Fruit fly (Drosophila melanogaster): ENCODE results near the gene CG9663.
A peak's percentile ranks its signal among the peaks of the same experiment; 100 is the strongest.

CG9663 gene

dm6 chr2L:3348146-3348747, 45.3 kb upstream of the CG9663 start (continued):
- TF ChIP-seq pnt (GFP tag; optimal IDR thresholded peaks at IDR 0.05) (peak; percentile 42), CG9727 (GFP tag; optimal IDR thresholded peaks at IDR 0.05) (peak; percentile 41), zen (tag; optimal IDR thresholded peaks at IDR 0.05) (peak; percentile 48), klu (GFP tag; IDR thresholded peaks at IDR 0.05) (peak; percentile 23; the same call in 1 of the 2 replicates), NfI (GFP tag; optimal IDR thresholded peaks at IDR 0.05) (peak; percentile 70), CG4730 (GFP tag; IDR thresholded peaks at IDR 0.05) (peak; percentile 81), CG18619 (GFP tag; optimal IDR thresholded peaks at IDR 0.05) (peak; percentile 33), CG9932 (GFP tag; IDR thresholded peaks at IDR 0.05) (no peak), CHES-1-like (GFP tag; optimal IDR thresholded peaks at IDR 0.05) (peak; percentile 4), pros (GFP tag; optimal IDR thresholded peaks at IDR 0.05) (no peak), schlank (tag; optimal IDR thresholded peaks at IDR 0.05) (no peak), Atf3 (GFP tag; optimal IDR thresholded peaks at IDR 0.05) (peak; percentile 69), Hr39 (optimal IDR thresholded peaks at IDR 0.05) (no peak), sug (tag; optimal IDR thresholded peaks at IDR 0.05) (no peak), hth (optimal IDR thresholded peaks at IDR 0.05) (no peak), B-H2 (GFP tag; optimal IDR thresholded peaks at IDR 0.05) (no peak), CG17359 (tag; optimal IDR thresholded peaks at IDR 0.05) (peak; percentile 93), Ssrp (tag; optimal IDR thresholded peaks at IDR 0.05) (peak; percentile 80), CG9609 (GFP tag; optimal IDR thresholded peaks at IDR 0.05) (peak; percentile 29), CG7786 (GFP tag; optimal IDR thresholded peaks at IDR 0.05) (peak; percentile 44), CG8388 (GFP tag; optimal IDR thresholded peaks at IDR 0.05) (peak; percentile 79), knrl (GFP tag; IDR thresholded peaks at IDR 0.05; ENCODE audit: partially characterized antibody) (peak; percentile 49; the same call in 1 of the 3 replicates), CG31441 (GFP tag; IDR thresholded peaks at IDR 0.05) (peak; percentile 88), CG12104 (GFP tag; optimal IDR thresholded peaks at IDR 0.05) (no peak), CG6689 (GFP tag; IDR thresholded peaks at IDR 0.05) (peak; percentile 92), CG12391 (tag; optimal IDR thresholded peaks at IDR 0.05) (peak; percentile 84), CG10462 (GFP tag; optimal IDR thresholded peaks at IDR 0.05) (peak; percentile 46), danr (GFP tag; IDR thresholded peaks at IDR 0.05) (peak; percentile 79), wor (GFP tag; IDR thresholded peaks at IDR 0.05) (peak; percentile 84), CG1603 (tag; optimal IDR thresholded peaks at IDR 0.05) (peak; percentile 90), CG6683 (GFP tag; optimal IDR thresholded peaks at IDR 0.05) (peak; percentile 24), jigr1 (GFP tag; IDR thresholded peaks at IDR 0.05) (peak; percentile 87; the same call in 2 of the 3 replicates), CG30403 (GFP tag; optimal IDR thresholded peaks at IDR 0.05) (peak; percentile 75), Camta (GFP tag; optimal IDR thresholded peaks at IDR 0.05) (peak; percentile 65), ERR (GFP tag; optimal IDR thresholded peaks at IDR 0.05) (peak; percentile 17), yki (optimal IDR thresholded peaks at IDR 0.05) (no peak), oc (tag; optimal IDR thresholded peaks at IDR 0.05) (peak; percentile 85), CG9876 (GFP tag; optimal IDR thresholded peaks at IDR 0.05) (no peak), sr (GFP tag; IDR thresholded peaks at IDR 0.05) (peak; percentile 75; the same call in 2 of the 3 replicates), MBD-R2 (GFP tag; IDR thresholded peaks at IDR 0.05) (no peak), CG12942 (GFP tag; optimal IDR thresholded peaks at IDR 0.05) (peak; percentile 39), lov (optimal IDR thresholded peaks at IDR 0.05) (no peak), lov (GFP tag; IDR thresholded peaks at IDR 0.05) (peak; percentile 94), rib (GFP tag; IDR thresholded peaks at IDR 0.05) (no peak), eyg (GFP tag; optimal IDR thresholded peaks at IDR 0.05) (peak; percentile 58), ttk (GFP tag; IDR thresholded peaks at IDR 0.05) (peak; percentile 92), az2 (GFP tag; optimal IDR thresholded peaks at IDR 0.05) (peak; percentile 80), fd64A (GFP tag; optimal IDR thresholded peaks at IDR 0.05) (peak; percentile 70), ken (GFP tag; IDR thresholded peaks at IDR 0.05) (peak; percentile 92), Elba2 (GFP tag; optimal IDR thresholded peaks at IDR 0.05) (no peak), CG5245 (GFP tag; optimal IDR thresholded peaks at IDR 0.05) (peak; percentile 48), grau (tag; optimal IDR thresholded peaks at IDR 0.05) (peak; percentile 64)
